Fruit fly (Drosophila melanogaster): ENCODE measurements around the gene fng.
A peak's percentile ranks its signal among the peaks of the same experiment; 100 is the strongest.

Gene fng

dm6 chr3L:20950136-20950499, 806 bp upstream of the fng start (continued):
- peak; percentile 28 for TF ChIP-seq salm (tag; optimal IDR thresholded peaks at IDR 0.05)
- TF ChIP-seq ken (GFP tag; IDR thresholded peaks at IDR 0.05), result peak; percentile 52; the same call in 1 of the 3 replicates
- peak; percentile 34 for TF ChIP-seq CG8290 (GFP tag; optimal IDR thresholded peaks at IDR 0.05)
- no peak for TF ChIP-seq CG8290 (tag; optimal IDR thresholded peaks at IDR 0.05)
- TF ChIP-seq CG17328 (GFP tag; IDR thresholded peaks at IDR 0.05), result peak; percentile 60; the same call in 1 of the 2 replicates
- peak; percentile 11 for TF ChIP-seq pnt (GFP tag; optimal IDR thresholded peaks at IDR 0.05)
- TF ChIP-seq croc (GFP tag; conservative IDR thresholded peaks at IDR 0.05), result peak; percentile 66
- no peak for TF ChIP-seq Adf1 (GFP tag; IDR thresholded peaks at IDR 0.05)
- TF ChIP-seq nmo (GFP tag; optimal IDR thresholded peaks at IDR 0.05), result peak; percentile 88
- TF ChIP-seq scrt (GFP tag; optimal IDR thresholded peaks at IDR 0.05), result peak; percentile 0
- no peak for TF ChIP-seq amos (GFP tag; IDR thresholded peaks at IDR 0.05; ENCODE audit: partially characterized antibody)
- peak; percentile 20 for TF ChIP-seq Hr3 (GFP tag; optimal IDR thresholded peaks at IDR 0.05)
- TF ChIP-seq CG15011 (GFP tag; optimal IDR thresholded peaks at IDR 0.05), result peak; percentile 30
- TF ChIP-seq sqz (GFP tag; optimal IDR thresholded peaks at IDR 0.05), result peak; percentile 40
- TF ChIP-seq CG7839 (tag; optimal IDR thresholded peaks at IDR 0.05), result peak; percentile 75
- no peak for TF ChIP-seq CG42726 (GFP tag; IDR thresholded peaks at IDR 0.05; ENCODE audit: partially characterized antibody)
- peak; percentile 48 for TF ChIP-seq CG10431 (GFP tag; optimal IDR thresholded peaks at IDR 0.05)
- TF ChIP-seq CG12236 (GFP tag; optimal IDR thresholded peaks at IDR 0.05), result no peak
- TF ChIP-seq CG3163 (GFP tag; optimal IDR thresholded peaks at IDR 0.05), result peak; percentile 54
- TF ChIP-seq CG1603 (tag; optimal IDR thresholded peaks at IDR 0.05), result peak; percentile 29
- TF ChIP-seq ftz-f1 (GFP tag; optimal IDR thresholded peaks at IDR 0.05), result no peak
- TF ChIP-seq CG13424 (tag; optimal IDR thresholded peaks at IDR 0.05), result peak; percentile 82
- peak; percentile 73 for TF ChIP-seq ATbp (GFP tag; optimal IDR thresholded peaks at IDR 0.05)
- no peak for TF ChIP-seq abd-A (tag; optimal IDR thresholded peaks at IDR 0.05)
- TF ChIP-seq vnd (GFP tag; IDR thresholded peaks at IDR 0.05; ENCODE audit: partially characterized antibody), result no peak
- peak; percentile 60 for TF ChIP-seq Hsf (GFP tag; optimal IDR thresholded peaks at IDR 0.05)
- peak; percentile 82 for TF ChIP-seq Sox100B (GFP tag; optimal IDR thresholded peaks at IDR 0.05)
- peak; percentile 64 for TF ChIP-seq tap (tag; optimal IDR thresholded peaks at IDR 0.05)
- TF ChIP-seq pita (GFP tag; optimal IDR thresholded peaks at IDR 0.05), result no peak
- TF ChIP-seq ewg (GFP tag; optimal IDR thresholded peaks at IDR 0.05), result peak; percentile 60
- peak; percentile 37; the same call in 2 of the 3 replicates for TF ChIP-seq tgo (GFP tag; IDR thresholded peaks at IDR 0.05)
- TF ChIP-seq lola (GFP tag; optimal IDR thresholded peaks at IDR 0.05), result peak in 1 of 3 experiments; percentile 81
- peak; percentile 63 for TF ChIP-seq CG30403 (GFP tag; optimal IDR thresholded peaks at IDR 0.05)
- TF ChIP-seq cwo (GFP tag; optimal IDR thresholded peaks at IDR 0.05), result peak; percentile 30
- peak; percentile 69 for TF ChIP-seq CG4424 (GFP tag; optimal IDR thresholded peaks at IDR 0.05)
- TF ChIP-seq CG8281 (tag; optimal IDR thresholded peaks at IDR 0.05), result peak; percentile 5
- TF ChIP-seq zf30C (GFP tag; optimal IDR thresholded peaks at IDR 0.05), result peak; percentile 74
- TF ChIP-seq CG12299 (tag; optimal IDR thresholded peaks at IDR 0.05), result peak; percentile 26
- TF ChIP-seq H15 (GFP tag; IDR thresholded peaks at IDR 0.05), result peak; percentile 71
- peak; percentile 80 for TF ChIP-seq Drgx (GFP tag; IDR thresholded peaks at IDR 0.05)
- peak; percentile 68 for TF ChIP-seq CG6689 (GFP tag; IDR thresholded peaks at IDR 0.05)
- TF ChIP-seq CG15601 (tag; optimal IDR thresholded peaks at IDR 0.05), result peak; percentile 85
- peak; percentile 33 for TF ChIP-seq Max (GFP tag; optimal IDR thresholded peaks at IDR 0.05)
- TF ChIP-seq Bdp1 (GFP tag; optimal IDR thresholded peaks at IDR 0.05), result no peak
- peak; percentile 56; the same call in 1 of the 2 replicates for TF ChIP-seq peb (GFP tag; IDR thresholded peaks at IDR 0.05)
- peak; percentile 41 for TF ChIP-seq CG4328 (GFP tag; optimal IDR thresholded peaks at IDR 0.05)
- TF ChIP-seq CG17568 (GFP tag; optimal IDR thresholded peaks at IDR 0.05), result peak; percentile 5
- peak; percentile 13 for TF ChIP-seq nau (GFP tag; optimal IDR thresholded peaks at IDR 0.05)
- TF ChIP-seq ab (GFP tag; optimal IDR thresholded peaks at IDR 0.05), result no peak
- TF ChIP-seq CG15269 (tag; optimal IDR thresholded peaks at IDR 0.05), result peak; percentile 37

Measured in whole organism, embryonic.